Fruit fly (Drosophila melanogaster): ENCODE data around the gene CG46339.
A peak's percentile ranks its signal among the peaks of the same experiment; 100 is the strongest.

CG46339 gene

dm6 chr3R:26953478-26953874 lies 37.9 kb downstream of the CG46339 start (continued):
- TF ChIP-seq HLH4C (GFP tag; IDR thresholded peaks at IDR 0.05; ENCODE audit: partially characterized antibody) = no peak
- no peak for TF ChIP-seq CG2712 (tag; optimal IDR thresholded peaks at IDR 0.05)
- TF ChIP-seq Dfd (GFP tag; optimal IDR thresholded peaks at IDR 0.05) = no peak
- TF ChIP-seq ara (GFP tag; IDR thresholded peaks at IDR 0.05) = no peak
- TF ChIP-seq CG6254 (GFP tag; optimal IDR thresholded peaks at IDR 0.05) = no peak
- TF ChIP-seq az2 (GFP tag; optimal IDR thresholded peaks at IDR 0.05) = no peak
- no peak for TF ChIP-seq MTF-1 (GFP tag; optimal IDR thresholded peaks at IDR 0.05; ENCODE audit: borderline replicate concordance)
- TF ChIP-seq Aef1 (GFP tag; IDR thresholded peaks at IDR 0.05) = no peak
- TF ChIP-seq Hr3 (GFP tag; optimal IDR thresholded peaks at IDR 0.05) = no peak
- TF ChIP-seq Abd-B (GFP tag; optimal IDR thresholded peaks at IDR 0.05) = no peak
- TF ChIP-seq gsb (GFP tag; IDR thresholded peaks at IDR 0.05) = 0 out of 2 replicates have a peak, but pooled peaks have one; percentile 21
- TF ChIP-seq CG5245 (GFP tag; optimal IDR thresholded peaks at IDR 0.05) = no peak
- no peak for TF ChIP-seq ham (GFP tag; IDR thresholded peaks at IDR 0.05)
- no peak for TF ChIP-seq Usf (GFP tag; optimal IDR thresholded peaks at IDR 0.05)
- no peak for TF ChIP-seq abd-A (tag; optimal IDR thresholded peaks at IDR 0.05)
- no peak for TF ChIP-seq lab (GFP tag; optimal IDR thresholded peaks at IDR 0.05)
- TF ChIP-seq amos (GFP tag; IDR thresholded peaks at IDR 0.05; ENCODE audit: partially characterized antibody) = no peak
- TF ChIP-seq CG4854 (GFP tag; optimal IDR thresholded peaks at IDR 0.05) = no peak
- TF ChIP-seq CG17385 (GFP tag; optimal IDR thresholded peaks at IDR 0.05) = no peak
- TF ChIP-seq CG17328 (GFP tag; IDR thresholded peaks at IDR 0.05) = no peak
- peak; percentile 12 for TF ChIP-seq CG7839 (tag; optimal IDR thresholded peaks at IDR 0.05)
- TF ChIP-seq CG1529 (GFP tag; optimal IDR thresholded peaks at IDR 0.05) = no peak
- no peak for TF ChIP-seq CG12071 (GFP tag; optimal IDR thresholded peaks at IDR 0.05)
- TF ChIP-seq fu2 (GFP tag; optimal IDR thresholded peaks at IDR 0.05) = peak; percentile 43
- no peak for TF ChIP-seq CG6654 (GFP tag; optimal IDR thresholded peaks at IDR 0.05)
- no peak for TF ChIP-seq yki (optimal IDR thresholded peaks at IDR 0.05)
- no peak for TF ChIP-seq mirr (GFP tag; optimal IDR thresholded peaks at IDR 0.05)
- TF ChIP-seq CTCF (GFP tag; optimal IDR thresholded peaks at IDR 0.05) = no peak
- TF ChIP-seq CG17829 (tag; optimal IDR thresholded peaks at IDR 0.05) = no peak
- TF ChIP-seq CG5953 (GFP tag; IDR thresholded peaks at IDR 0.05) = no peak
- TF ChIP-seq pzg (GFP tag; optimal IDR thresholded peaks at IDR 0.05) = no peak
- no peak for TF ChIP-seq CG42726 (GFP tag; IDR thresholded peaks at IDR 0.05; ENCODE audit: partially characterized antibody)
- TF ChIP-seq sisA (GFP tag; IDR thresholded peaks at IDR 0.05) = no peak
- TF ChIP-seq CG7556 (GFP tag; optimal IDR thresholded peaks at IDR 0.05) = no peak
- TF ChIP-seq CG15601 (tag; optimal IDR thresholded peaks at IDR 0.05) = no peak
- no peak for TF ChIP-seq CG8924 (tag; optimal IDR thresholded peaks at IDR 0.05)
- peak; percentile 87 for TF ChIP-seq sens (GFP tag)
- peak; percentile 57 for TF ChIP-seq Hsf (GFP tag; optimal IDR thresholded peaks at IDR 0.05)
- TF ChIP-seq CG3163 (GFP tag; optimal IDR thresholded peaks at IDR 0.05) = no peak
- no peak for TF ChIP-seq MBD-R2 (GFP tag; IDR thresholded peaks at IDR 0.05)
- peak; percentile 30 for TF ChIP-seq CG7786 (GFP tag; optimal IDR thresholded peaks at IDR 0.05)
- TF ChIP-seq Sin3A (optimal IDR thresholded peaks at IDR 0.05) = no peak
- no peak for TF ChIP-seq CG7963 (GFP tag; IDR thresholded peaks at IDR 0.05; ENCODE audit: partially characterized antibody)
- TF ChIP-seq Bdp1 (GFP tag; optimal IDR thresholded peaks at IDR 0.05) = no peak
- peak in 1 of 2 experiments; percentile 22 for TF ChIP-seq Pdp1 (GFP tag; optimal IDR thresholded peaks at IDR 0.05)
- TF ChIP-seq Scr (GFP tag; IDR thresholded peaks at IDR 0.05; ENCODE audit: partially characterized antibody) = no peak
- no peak for TF ChIP-seq CG4707 (GFP tag; optimal IDR thresholded peaks at IDR 0.05)
- TF ChIP-seq Drgx (GFP tag; IDR thresholded peaks at IDR 0.05) = peak; percentile 91
- no peak for TF ChIP-seq hbn (GFP tag; IDR thresholded peaks at IDR 0.05; ENCODE audit: partially characterized antibody)
- no peak for TF ChIP-seq dmrt11E (tag; optimal IDR thresholded peaks at IDR 0.05)
- peak; percentile 73 for TF ChIP-seq sd (tag; optimal IDR thresholded peaks at IDR 0.05)
- no peak for TF ChIP-seq pb (GFP tag; optimal IDR thresholded peaks at IDR 0.05)
